Worm (Caenorhabditis elegans) whole organism, late embryonic: ENCODE data around the gene pqn-54.

Experiments used
- C38D4.7 ChIP-seq: fragments of 200-800 bp; sonication (Bioruptor generic); optimal IDR thresholded peaks from 2 replicates; lab custom pipeline; 2018; ENCODE audit warnings: mild to moderate bottlenecking, missing genetic modification characterization, moderate library complexity, missing compliant biosample characterization
- F13H6.1 ChIP-seq: sonication (generic microtip); optimal IDR thresholded peaks from 2 replicates; lab custom pipeline; 2016; ENCODE audit warnings: missing genetic modification characterization, missing compliant biosample characterization
- K09A11.1 ChIP-seq: sonication (generic microtip); optimal IDR thresholded peaks from 2 replicates; lab custom pipeline; 2017; ENCODE audit warnings: antibody characterized with exemption, mild to moderate bottlenecking, missing genetic modification characterization, missing compliant biosample characterization; ENCODE audit not compliant: insufficient read depth
- T23F11.4 ChIP-seq: fragments of 200-800 bp; sonication (Bioruptor generic); optimal IDR thresholded peaks from 2 replicates; lab custom pipeline; 2018; ENCODE audit warnings: mild to moderate bottlenecking, missing genetic modification characterization, missing compliant biosample characterization
- Y22D7AL.16 ChIP-seq: sonication (generic microtip); optimal IDR thresholded peaks from 2 replicates; lab custom pipeline; 2016; ENCODE audit warnings: missing genetic modification characterization, missing compliant biosample characterization
- ahr-1 ChIP-seq: sonication (generic microtip); optimal IDR thresholded peaks from 2 replicates; lab custom pipeline; 2016; ENCODE audit warnings: missing genetic modification characterization, missing compliant biosample characterization
- ama-1 ChIP-seq: fragments of 150-350 bp; optimal IDR thresholded peaks from 2 replicates; lab custom pipeline; 2014
- ceh-22 ChIP-seq: sonication (generic microtip); optimal IDR thresholded peaks from 2 replicates; lab custom pipeline; 2017; ENCODE audit warnings: missing biosample characterization, missing genetic modification characterization
- ceh-24 ChIP-seq: sonication (generic microtip); optimal IDR thresholded peaks from 2 replicates; lab custom pipeline; 2016; ENCODE audit warnings: mild to moderate bottlenecking, missing genetic modification characterization, missing compliant biosample characterization
- ceh-30 ChIP-seq: fragments of 150-350 bp; optimal IDR thresholded peaks from 2 replicates; lab custom pipeline; 2014; ENCODE audit warnings: missing biosample characterization, missing genetic modification characterization
- ceh-45 ChIP-seq: fragments of 200-800 bp; sonication (Bioruptor generic); IDR thresholded peaks from 2 replicates; pipeline ENCODE4 v1.3.6; 2022; ENCODE audit warnings: missing genetic modification reagents, missing genetic modification characterization, missing compliant biosample characterization
- ceh-48 ChIP-seq: sonication (generic microtip); optimal IDR thresholded peaks from 2 replicates; lab custom pipeline; 2016; ENCODE audit warnings: missing genetic modification characterization, inconsistent platforms, missing compliant biosample characterization
- ceh-6 ChIP-seq: fragments of 200-800 bp; sonication (Bioruptor generic); optimal IDR thresholded peaks from 2 replicates; lab custom pipeline; 2018; ENCODE audit warnings: mild to moderate bottlenecking, missing genetic modification characterization, missing compliant biosample characterization
- dmd-4 ChIP-seq: sonication (generic microtip); optimal IDR thresholded peaks from 2 replicates; lab custom pipeline; 2016; ENCODE audit warnings: borderline replicate concordance, missing genetic modification characterization, missing compliant biosample characterization
- elt-2 ChIP-seq: sonication (generic microtip); optimal IDR thresholded peaks from 2 replicates; lab custom pipeline; 2016; ENCODE audit warnings: missing genetic modification reagents, missing genetic modification characterization, missing compliant biosample characterization
- elt-4 ChIP-seq: sonication (generic microtip); optimal IDR thresholded peaks from 2 replicates; lab custom pipeline; 2016; ENCODE audit warnings: missing genetic modification characterization, missing compliant biosample characterization
- ets-4 ChIP-seq: sonication (generic microtip); optimal IDR thresholded peaks from 2 replicates; lab custom pipeline; 2016; ENCODE audit warnings: missing genetic modification characterization, missing compliant biosample characterization
- fkh-10 ChIP-seq: fragments of 150-350 bp; optimal IDR thresholded peaks from 2 replicates; lab custom pipeline; 2014; ENCODE audit warnings: missing biosample characterization, missing genetic modification reagents, missing genetic modification characterization
- fkh-6 ChIP-seq: sonication (generic microtip); optimal IDR thresholded peaks from 2 replicates; lab custom pipeline; 2016; ENCODE audit warnings: missing genetic modification characterization, missing compliant biosample characterization
- hlh-15 ChIP-seq: sonication (generic microtip); optimal IDR thresholded peaks from 2 replicates; lab custom pipeline; 2016; ENCODE audit warnings: missing genetic modification characterization, missing compliant biosample characterization
- hlh-6 ChIP-seq: sonication (generic microtip); optimal IDR thresholded peaks from 2 replicates; lab custom pipeline; 2016; ENCODE audit warnings: missing genotype, missing genetic modification characterization, missing compliant biosample characterization
- lim-6 ChIP-seq: sonication (generic microtip); optimal IDR thresholded peaks from 2 replicates; lab custom pipeline; 2016; ENCODE audit warnings: missing genetic modification characterization, missing compliant biosample characterization
- lin-11 ChIP-seq: fragments of 200-800 bp; sonication (Bioruptor generic); optimal IDR thresholded peaks from 2 replicates; lab custom pipeline; 2018; ENCODE audit warnings: mild to moderate bottlenecking, missing genetic modification characterization, missing compliant biosample characterization
- madf-2 ChIP-seq: sonication (generic microtip); optimal IDR thresholded peaks from 2 replicates; lab custom pipeline; 2017; ENCODE audit warnings: missing genetic modification characterization, missing compliant biosample characterization
- mec-3 ChIP-seq: sonication (generic microtip); optimal IDR thresholded peaks from 2 replicates; lab custom pipeline; 2016; ENCODE audit warnings: borderline replicate concordance, missing genetic modification characterization, missing compliant biosample characterization
- nfya-1 ChIP-seq: sonication (generic microtip); optimal IDR thresholded peaks from 2 replicates; lab custom pipeline; 2017; ENCODE audit warnings: missing genetic modification characterization, mild to moderate bottlenecking, missing compliant biosample characterization, antibody characterized with exemption, moderate library complexity
- nhr-11 ChIP-seq: fragments of 150-350 bp; optimal IDR thresholded peaks from 2 replicates; lab custom pipeline; 2014; ENCODE audit warnings: missing biosample characterization, missing genetic modification characterization
- nhr-232 ChIP-seq: sonication (generic microtip); optimal IDR thresholded peaks from 2 replicates; lab custom pipeline; 2016; ENCODE audit warnings: missing genetic modification characterization, missing compliant biosample characterization
- npax-4 ChIP-seq: sonication (generic microtip); optimal IDR thresholded peaks from 2 replicates; lab custom pipeline; 2016; ENCODE audit warnings: missing genetic modification characterization, missing compliant biosample characterization
- odd-2 ChIP-seq: sonication (generic microtip); optimal IDR thresholded peaks from 2 replicates; lab custom pipeline; 2017; ENCODE audit warnings: antibody characterized with exemption, mild to moderate bottlenecking, missing genetic modification characterization, missing compliant biosample characterization
- pag-3 ChIP-seq: sonication (generic microtip); optimal IDR thresholded peaks from 2 replicates; lab custom pipeline; 2016; ENCODE audit warnings: missing compliant biosample characterization, missing genetic modification characterization, borderline replicate concordance
- pax-1 ChIP-seq: fragments of 150-350 bp; optimal IDR thresholded peaks from 2 replicates; lab custom pipeline; 2014; ENCODE audit warnings: missing biosample characterization, missing genetic modification characterization
- pha-2 ChIP-seq: sonication (generic microtip); optimal IDR thresholded peaks from 2 replicates; lab custom pipeline; 2017; ENCODE audit warnings: mild to moderate bottlenecking, missing genetic modification characterization, missing compliant biosample characterization
- pqm-1 ChIP-seq: sonication (generic microtip); optimal IDR thresholded peaks from 2 replicates; lab custom pipeline; 2016; ENCODE audit warnings: missing genetic modification characterization, missing compliant biosample characterization
- pros-1 ChIP-seq: fragments of 150-350 bp; optimal IDR thresholded peaks from 2 replicates; lab custom pipeline; 2014; ENCODE audit warnings: missing biosample characterization, missing genetic modification reagents, missing genetic modification characterization
- ref-2 ChIP-seq: sonication (generic microtip); optimal IDR thresholded peaks from 2 replicates; lab custom pipeline; 2016; ENCODE audit warnings: missing genetic modification characterization, missing compliant biosample characterization
- rnt-1 ChIP-seq: sonication (generic microtip); optimal IDR thresholded peaks from 2 replicates; lab custom pipeline; 2016; ENCODE audit warnings: missing genetic modification characterization, missing compliant biosample characterization
- sox-4 ChIP-seq: sonication (generic microtip); optimal IDR thresholded peaks from 2 replicates; lab custom pipeline; 2017; ENCODE audit warnings: mild to moderate bottlenecking, missing genetic modification characterization, inconsistent platforms, missing compliant biosample characterization
- syd-9 ChIP-seq: sonication (generic microtip); optimal IDR thresholded peaks from 2 replicates; lab custom pipeline; 2016; ENCODE audit warnings: mild to moderate bottlenecking, missing genetic modification characterization, moderate library complexity, missing compliant biosample characterization
- tbx-2 ChIP-seq: sonication (generic microtip); optimal IDR thresholded peaks from 2 replicates; lab custom pipeline; 2016; ENCODE audit warnings: missing genetic modification characterization, missing compliant biosample characterization
- tbx-7 ChIP-seq: sonication (generic microtip); optimal IDR thresholded peaks from 2 replicates; lab custom pipeline; 2016; ENCODE audit warnings: missing genotype, missing genetic modification characterization, missing compliant biosample characterization
- unc-3 ChIP-seq, 2 experiments: fragments of 200-800 bp in 1 of 2; sonication (Bioruptor generic) in 1 of 2; sonication (generic microtip) in 1 of 2; conservative IDR thresholded peaks in 1 of 2; optimal IDR thresholded peaks in 1 of 2; 2 replicates each; pipeline versions ENCODE4 v1.3.6 to Lab custom; 2016 to 2022; ENCODE audit warnings: missing compliant biosample characterization in 2 of 2, missing genetic modification characterization in 2 of 2, missing genetic modification reagents in 1 of 2
- ztf-16 ChIP-seq: sonication (generic microtip); optimal IDR thresholded peaks from 2 replicates; lab custom pipeline; 2017; ENCODE audit warnings: missing genetic modification characterization, missing compliant biosample characterization

The pqn-54 gene

DNA sequence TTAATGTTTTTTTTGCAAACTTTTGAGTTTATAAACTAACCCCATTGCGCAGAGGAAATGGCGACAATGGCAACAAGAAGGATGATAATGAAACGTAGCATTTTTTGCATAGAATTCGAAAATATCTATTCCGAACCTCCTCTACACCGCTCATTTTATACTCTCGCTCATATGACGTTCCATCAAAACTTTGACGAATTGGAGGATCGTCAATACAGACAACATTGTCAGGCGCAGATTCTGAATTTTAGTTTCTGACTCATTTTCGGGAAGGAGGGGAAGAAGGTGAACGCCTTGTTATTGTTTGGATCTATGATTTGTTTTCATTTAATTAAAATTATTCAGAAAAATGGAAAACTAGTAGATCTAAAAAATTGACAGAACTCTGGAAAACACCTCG lies 20.6 kb upstream of the pqn-54 start, which contains the start of gene cnc-1:
Gene cnc-1, minus strand, starts transcription at position 101 of the 400 bp plus-strand sequence.
- no peak for TF ChIP-seq ahr-1
- TF ChIP-seq ceh-22 (tag; lab: Kevin White, UChicago) = no peak
- TF ChIP-seq pros-1 (tag; lab: Kevin White, UChicago) = no peak
- no peak for TF ChIP-seq T23F11.4
- TF ChIP-seq Y22D7AL.16 = no peak

DNA sequence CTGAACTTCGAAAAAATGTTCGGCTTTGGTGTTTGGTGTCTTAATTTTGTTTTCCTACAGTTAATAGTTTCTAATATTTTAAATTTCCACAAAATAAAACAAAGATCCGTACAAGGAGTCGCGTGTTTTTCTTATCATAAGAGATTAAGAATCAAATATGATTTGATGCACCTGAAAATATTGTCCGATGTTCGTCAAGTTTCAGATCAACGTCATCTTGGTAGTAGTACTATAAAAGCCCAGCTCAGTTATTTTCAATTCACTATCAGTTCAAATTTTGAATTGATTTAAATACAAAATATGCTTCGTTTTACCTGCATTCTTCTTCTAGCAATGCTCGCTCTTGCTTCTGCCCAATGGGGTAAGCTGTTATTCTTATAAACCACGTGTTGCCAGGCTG lies 19.7 kb upstream of the pqn-54 start, which contains the start of gene cnc-5:
Gene cnc-5, plus strand, starts transcription at position 301 of the 400 bp plus-strand sequence.
- TF ChIP-seq ceh-48 = no peak
- no peak for TF ChIP-seq pros-1 (tag; lab: Kevin White, UChicago)
- no peak for TF ChIP-seq ceh-6 (GFP tag; lab: Kevin White, UChicago)
- no peak for TF ChIP-seq nfya-1 (tag; lab: Kevin White, UChicago)
- TF ChIP-seq C38D4.7 (GFP tag; lab: Kevin White, UChicago) = no peak
- TF ChIP-seq pha-2 (tag; lab: Kevin White, UChicago) = no peak
- TF ChIP-seq ama-1 (lab: Kevin White, UChicago) = no peak
- TF ChIP-seq nhr-232 (tag; lab: Kevin White, UChicago) = no peak
- TF ChIP-seq ets-4 (tag; lab: Kevin White, UChicago) = no peak
- TF ChIP-seq pag-3 (tag; lab: Kevin White, UChicago) = no peak
- no peak for TF ChIP-seq elt-4

DNA sequence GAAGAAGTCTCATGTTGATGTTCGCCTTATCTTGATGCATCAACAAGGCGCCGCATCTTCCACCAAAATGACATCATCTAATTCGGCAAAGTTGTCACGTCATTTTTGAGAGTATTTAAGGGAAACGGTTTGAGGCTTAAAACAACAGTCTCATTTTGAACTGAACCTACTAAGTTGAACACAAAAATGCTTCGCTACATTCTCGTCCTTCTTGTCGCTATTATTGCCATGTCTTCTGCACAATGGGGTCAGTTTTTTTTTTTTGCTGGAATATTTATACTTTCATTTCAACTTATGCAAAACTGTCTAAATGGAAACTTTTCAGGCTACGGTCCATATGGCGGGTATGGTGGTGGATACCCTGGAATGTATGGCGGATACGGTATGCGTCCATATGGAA lies 17.7 kb upstream of the pqn-54 start, which contains the start of gene cnc-4:
Gene cnc-4, plus strand, starts transcription at position 117 of the 400 bp plus-strand sequence.
- no peak for TF ChIP-seq C38D4.7 (GFP tag; lab: Kevin White, UChicago)
- TF ChIP-seq odd-2 (tag; lab: Kevin White, UChicago) = no peak
- TF ChIP-seq K09A11.1 (tag; lab: Kevin White, UChicago) = no peak
- TF ChIP-seq madf-2 (tag; lab: Kevin White, UChicago) = no peak
- no peak for TF ChIP-seq dmd-4 (tag; lab: Kevin White, UChicago)
- TF ChIP-seq F13H6.1 (tag; lab: Kevin White, UChicago) = no peak
- no peak for TF ChIP-seq elt-2 (tag; lab: Kevin White, UChicago)
- TF ChIP-seq ceh-30 (tag; lab: Kevin White, UChicago) = no peak

DNA sequence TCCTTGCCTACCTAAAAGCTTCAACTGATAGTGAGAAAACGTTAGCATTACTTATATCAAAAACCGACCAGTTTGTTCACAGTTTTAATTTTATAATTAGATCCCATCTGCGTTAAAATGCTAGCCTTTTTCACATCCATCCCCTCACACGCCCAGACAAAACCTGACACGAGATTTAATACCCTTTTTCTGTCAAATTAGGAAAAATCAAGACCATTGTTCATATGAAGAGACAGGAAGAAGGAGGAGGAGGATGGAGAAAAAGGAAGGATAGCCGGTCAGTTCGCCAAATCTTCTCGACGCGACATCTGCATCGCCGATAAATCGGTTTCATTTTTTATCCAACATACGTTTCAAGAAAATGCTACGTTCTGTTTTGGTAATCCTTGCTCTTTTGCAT lies 17.1 kb upstream of the pqn-54 start, which contains the start of gene cnc-3:
Gene cnc-3, plus strand, starts transcription at position 281 of the 400 bp plus-strand sequence.
- TF ChIP-seq fkh-6 (tag; lab: Kevin White, UChicago) (no peak), F13H6.1 (tag; lab: Kevin White, UChicago) (no peak), tbx-2 (tag; lab: Kevin White, UChicago) (no peak), pag-3 (tag; lab: Kevin White, UChicago) (no peak), nhr-11 (tag; lab: Kevin White, UChicago) (no peak), hlh-15 (tag; lab: Kevin White, UChicago) (no peak), pqm-1 (no peak), lim-6 (tag; lab: Kevin White, UChicago) (no peak), dmd-4 (tag; lab: Kevin White, UChicago) (no peak), npax-4 (no peak), ceh-45 (GFP tag; lab: Robert Waterston, UW) (no peak), ztf-16 (no peak), pha-2 (tag; lab: Kevin White, UChicago) (no peak), madf-2 (tag; lab: Kevin White, UChicago) (no peak), hlh-6 (tag; lab: Kevin White, UChicago) (no peak), nhr-232 (tag; lab: Kevin White, UChicago) (no peak), ceh-24 (tag; lab: Kevin White, UChicago) (no peak), ahr-1 (no peak), tbx-7 (tag; lab: Kevin White, UChicago) (no peak)
- TF ChIP-seq, all 69 proteins: peak for 0

DNA sequence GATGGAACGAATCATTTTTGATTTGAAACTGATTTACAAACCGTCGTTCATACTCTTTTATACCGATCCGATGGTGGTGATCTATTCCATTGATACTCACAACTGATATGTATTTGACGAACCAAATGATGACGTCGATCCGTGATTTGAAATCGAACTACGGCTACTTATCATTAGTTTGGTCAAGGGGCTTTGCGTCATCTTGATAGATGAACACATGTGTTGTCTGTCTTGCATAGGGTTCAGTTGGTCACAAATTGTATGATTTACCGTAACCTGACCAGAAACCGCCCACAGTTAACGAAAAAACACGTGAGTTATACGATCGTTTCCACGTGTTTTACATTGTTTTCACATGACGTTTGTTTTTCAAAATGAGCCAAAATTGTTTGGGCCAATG lies 14.6 kb upstream of the pqn-54 start, which contains the start of gene cnc-2:
Gene cnc-2, minus strand, starts transcription at position 24 of the 400 bp plus-strand sequence.
- TF ChIP-seq F13H6.1 (tag; lab: Kevin White, UChicago) = no peak
- no peak for TF ChIP-seq sox-4
- no peak for TF ChIP-seq hlh-15 (tag; lab: Kevin White, UChicago)
- no peak for TF ChIP-seq unc-3 (GFP tag; conservative IDR thresholded peaks at IDR 0.05; lab: Robert Waterston, UW)
- TF ChIP-seq unc-3 (tag; optimal IDR thresholded peaks at IDR 0.05; lab: Kevin White, UChicago) = no peak
- TF ChIP-seq nhr-11 (tag; lab: Kevin White, UChicago) = no peak
- no peak for TF ChIP-seq pax-1 (tag; lab: Kevin White, UChicago)
- TF ChIP-seq elt-2 (tag; lab: Kevin White, UChicago) = no peak
- TF ChIP-seq lim-6 (tag; lab: Kevin White, UChicago) = no peak
- TF ChIP-seq rnt-1 (tag; lab: Kevin White, UChicago) = no peak
- no peak for TF ChIP-seq ref-2 (tag; lab: Kevin White, UChicago)
- no peak for TF ChIP-seq syd-9
- no peak for TF ChIP-seq C38D4.7 (GFP tag; lab: Kevin White, UChicago)
- no peak for TF ChIP-seq madf-2 (tag; lab: Kevin White, UChicago)
- TF ChIP-seq ceh-48 = no peak
- no peak for TF ChIP-seq ama-1 (lab: Kevin White, UChicago)
- no peak for TF ChIP-seq lin-11 (tag; lab: Kevin White, UChicago)
- TF ChIP-seq nfya-1 (tag; lab: Kevin White, UChicago) = no peak
- no peak for TF ChIP-seq mec-3 (tag; lab: Kevin White, UChicago)
- TF ChIP-seq fkh-10 = no peak
